Fruit fly (Drosophila melanogaster) whole organism, pupa: ENCODE measurements around the gene CrebA.
A peak's percentile ranks its signal among the peaks of the same experiment; 100 is the strongest.

ENCODE experiments used
- CG10348 ChIP-seq: fragments of 200-800 bp; sonication (Bioruptor generic); IDR thresholded peaks from 2 replicates; pipeline ENCODE4 v1.3.6; 2022; ENCODE audit warnings: missing biosample characterization, missing genetic modification characterization
- CG12605 ChIP-seq: fragments of 200-800 bp; sonication (Bioruptor generic); IDR thresholded peaks from 2 replicates; pipeline ENCODE4 v1.3.6; 2022; ENCODE audit warnings: missing biosample characterization, missing genetic modification characterization
- CG13204 ChIP-seq: fragments of 200-800 bp; sonication (Bioruptor generic); optimal IDR thresholded peaks from 2 replicates; lab custom pipeline; 2018; ENCODE audit warnings: missing biosample characterization, mild to moderate bottlenecking, missing genetic modification characterization, moderate library complexity
- CG14655 ChIP-seq: fragments of 200-800 bp; sonication (Bioruptor generic); optimal IDR thresholded peaks from 3 replicates; lab custom pipeline; 2017; ENCODE audit warnings: mild to moderate bottlenecking, missing biosample characterization, missing genetic modification reagents, missing genetic modification characterization
- CG15710 ChIP-seq: fragments of 200-800 bp; sonication (Bioruptor generic); optimal IDR thresholded peaks from 2 replicates; lab custom pipeline; 2018; ENCODE audit warnings: missing biosample characterization, mild to moderate bottlenecking, missing genetic modification characterization, moderate library complexity
- CG17806 ChIP-seq: fragments of 200-800 bp; sonication (Bioruptor generic); optimal IDR thresholded peaks from 2 replicates; lab custom pipeline; 2018; ENCODE audit warnings: missing biosample characterization, mild to moderate bottlenecking, missing genetic modification characterization, moderate library complexity
- CG32121 ChIP-seq: fragments of 200-800 bp; sonication (Bioruptor generic); IDR thresholded peaks from 2 replicates; pipeline ENCODE4 v1.3.6; 2022; ENCODE audit warnings: missing biosample characterization, missing genetic modification characterization
- CG34367 ChIP-seq: fragments of 200-800 bp; sonication (Bioruptor generic); optimal IDR thresholded peaks from 2 replicates; lab custom pipeline; 2018; ENCODE audit warnings: missing biosample characterization, mild to moderate bottlenecking, missing genetic modification characterization
- CG4496 ChIP-seq: fragments of 200-800 bp; sonication (Bioruptor generic); IDR thresholded peaks from 3 replicates; pipeline ENCODE4 v1.3.6; 2022; ENCODE audit warnings: missing biosample characterization, missing genetic modification characterization
- CG8159 ChIP-seq: fragments of 200-800 bp; sonication (Bioruptor generic); optimal IDR thresholded peaks from 3 replicates; lab custom pipeline; 2018; ENCODE audit warnings: missing biosample characterization, mild to moderate bottlenecking, missing genetic modification characterization, moderate library complexity
- CG8301 ChIP-seq: fragments of 200-800 bp; sonication (Bioruptor generic); optimal IDR thresholded peaks from 2 replicates; lab custom pipeline; 2018; ENCODE audit warnings: missing biosample characterization, mild to moderate bottlenecking, missing genetic modification characterization
- CG9948 ChIP-seq: fragments of 200-800 bp; sonication (Bioruptor generic); optimal IDR thresholded peaks from 2 replicates; lab custom pipeline; 2018; ENCODE audit warnings: missing biosample characterization, mild to moderate bottlenecking, missing genetic modification characterization, moderate library complexity
- D1 ChIP-seq: fragments of 200-800 bp; sonication (Bioruptor generic); optimal IDR thresholded peaks from 2 replicates; lab custom pipeline; 2018; ENCODE audit warnings: missing biosample characterization, mild to moderate bottlenecking, missing genetic modification characterization, moderate library complexity
- EcR ChIP-seq: fragments of 200-800 bp; sonication (Bioruptor generic); optimal IDR thresholded peaks from 3 replicates; lab custom pipeline; 2019; ENCODE audit warnings: missing biosample characterization, missing genetic modification characterization, mild to moderate bottlenecking, moderate library complexity, missing genetic modification reagents
- Ets98B ChIP-seq: fragments of 200-800 bp; sonication (Bioruptor generic); IDR thresholded peaks from 2 replicates; pipeline ENCODE4 v1.3.6; 2022; ENCODE audit warnings: missing biosample characterization, missing genetic modification characterization
- Pif1A ChIP-seq: fragments of 200-800 bp; sonication (Bioruptor generic); optimal IDR thresholded peaks from 3 replicates; lab custom pipeline; 2016; ENCODE audit warnings: missing biosample characterization, missing genetic modification characterization
- Pif1B ChIP-seq: fragments of 200-800 bp; sonication (Bioruptor generic); optimal IDR thresholded peaks from 3 replicates; lab custom pipeline; 2016; ENCODE audit warnings: missing biosample characterization, missing genetic modification characterization
- Snoo ChIP-seq: fragments of 200-800 bp; sonication (Bioruptor generic); optimal IDR thresholded peaks from 3 replicates; lab custom pipeline; 2017; ENCODE audit warnings: missing biosample characterization, mild to moderate bottlenecking, missing genetic modification characterization, inconsistent platforms
- fd96Ca ChIP-seq: fragments of 200-800 bp; sonication (Bioruptor generic); IDR thresholded peaks from 3 replicates; pipeline ENCODE4 v1.3.6; 2022; ENCODE audit warnings: missing biosample characterization, missing genetic modification characterization
- gl ChIP-seq: fragments of 200-800 bp; sonication (Bioruptor generic); optimal IDR thresholded peaks from 2 replicates; lab custom pipeline; 2018; ENCODE audit warnings: missing biosample characterization, mild to moderate bottlenecking, missing genetic modification characterization
- rn ChIP-seq: fragments of 200-800 bp; sonication (Bioruptor generic); IDR thresholded peaks from 2 replicates; pipeline ENCODE4 v1.3.6; 2022; ENCODE audit warnings: missing biosample characterization, missing genetic modification characterization

The CrebA gene

dm6 chr3L:15526712-15527111 is 8.5 kb upstream of the CrebA start, which contains the start of gene CG33985:
Gene CG33985 (minus strand): TSS chr3L:15526812.
- TF ChIP-seq Ets98B (no peak), CG34367 (tag; lab: Kevin White, UChicago) (no peak), CG32121 (no peak), CG15710 (tag; lab: Kevin White, UChicago) (no peak), fd96Ca (GFP tag; lab: Robert Waterston, UW) (no peak), CG8159 (tag; lab: Kevin White, UChicago) (no peak), CG8301 (tag; lab: Kevin White, UChicago) (no peak), CG9948 (tag; lab: Kevin White, UChicago) (no peak), CG17806 (tag; lab: Kevin White, UChicago) (no peak), Pif1B (GFP tag; lab: Kevin White, UChicago) (no peak), D1 (no peak), gl (no peak), CG12605 (GFP tag; lab: Robert Waterston, UW) (no peak), Snoo (tag; lab: Kevin White, UChicago) (no peak), EcR (GFP tag; lab: Kevin White, UChicago) (no peak), CG4496 (GFP tag; lab: Robert Waterston, UW) (no peak), Pif1A (GFP tag; lab: Kevin White, UChicago) (no peak), CG14655 (GFP tag; lab: Kevin White, UChicago) (no peak)

- TF ChIP-seq Pif1A (GFP tag; lab: Kevin White, UChicago) (no peak), Snoo (tag; lab: Kevin White, UChicago) (no peak), CG34367 (tag; lab: Kevin White, UChicago) (no peak), CG8301 (tag; lab: Kevin White, UChicago) (no peak), Ets98B (no peak), CG12605 (GFP tag; lab: Robert Waterston, UW) (no peak), CG8159 (tag; lab: Kevin White, UChicago) (no peak), Pif1B (GFP tag; lab: Kevin White, UChicago) (no peak), rn (GFP tag; lab: Robert Waterston, UW) (no peak), EcR (GFP tag; lab: Kevin White, UChicago) (no peak), CG9948 (tag; lab: Kevin White, UChicago) (no peak), CG32121 (no peak), CG14655 (GFP tag; lab: Kevin White, UChicago) (no peak), CG15710 (tag; lab: Kevin White, UChicago) (no peak), D1 (no peak), CG17806 (tag; lab: Kevin White, UChicago) (no peak), CG13204 (GFP tag; lab: Kevin White, UChicago) (no peak), CG4496 (GFP tag; lab: Robert Waterston, UW) (no peak), gl (no peak), CG10348 (GFP tag; lab: Robert Waterston, UW) (no peak)
Measured at dm6 chr3L:15527416-15527815, 7.8 kb upstream of the CrebA start, which contains the start of gene CG42729. Gene CG42729 (minus strand): TSS chr3L:15527516.

dm6 chr3L:15528096-15528495 is 7.1 kb upstream of the CrebA start, which contains the start of gene CG42728:
Gene CG42728 (minus strand): TSS chr3L:15528196.
- TF ChIP-seq CG8301 (tag; lab: Kevin White, UChicago) (no peak), CG32121 (no peak), EcR (GFP tag; lab: Kevin White, UChicago) (no peak), CG8159 (tag; lab: Kevin White, UChicago) (no peak)

dm6 chr3L:15529143-15529542 is 6.1 kb upstream of the CrebA start, which contains the start of gene obst-H:
Gene obst-H (minus strand): TSS chr3L:15529243.
- no peak for TF ChIP-seq CG15710 (tag; lab: Kevin White, UChicago)
- TF ChIP-seq EcR (GFP tag; lab: Kevin White, UChicago): no peak

dm6 chr3L:15530071-15530470 is 5.1 kb upstream of the CrebA start:
- no peak for TF ChIP-seq CG34367 (tag; lab: Kevin White, UChicago)
- TF ChIP-seq CG12605 (GFP tag; lab: Robert Waterston, UW): no peak
- no peak for TF ChIP-seq D1
- no peak for TF ChIP-seq Pif1A (GFP tag; lab: Kevin White, UChicago)
- no peak for TF ChIP-seq Pif1B (GFP tag; lab: Kevin White, UChicago)
- no peak for TF ChIP-seq CG9948 (tag; lab: Kevin White, UChicago)
- TF ChIP-seq EcR (GFP tag; lab: Kevin White, UChicago): no peak
- no peak for TF ChIP-seq Snoo (tag; lab: Kevin White, UChicago)
- TF ChIP-seq Ets98B: no peak

DNA sequence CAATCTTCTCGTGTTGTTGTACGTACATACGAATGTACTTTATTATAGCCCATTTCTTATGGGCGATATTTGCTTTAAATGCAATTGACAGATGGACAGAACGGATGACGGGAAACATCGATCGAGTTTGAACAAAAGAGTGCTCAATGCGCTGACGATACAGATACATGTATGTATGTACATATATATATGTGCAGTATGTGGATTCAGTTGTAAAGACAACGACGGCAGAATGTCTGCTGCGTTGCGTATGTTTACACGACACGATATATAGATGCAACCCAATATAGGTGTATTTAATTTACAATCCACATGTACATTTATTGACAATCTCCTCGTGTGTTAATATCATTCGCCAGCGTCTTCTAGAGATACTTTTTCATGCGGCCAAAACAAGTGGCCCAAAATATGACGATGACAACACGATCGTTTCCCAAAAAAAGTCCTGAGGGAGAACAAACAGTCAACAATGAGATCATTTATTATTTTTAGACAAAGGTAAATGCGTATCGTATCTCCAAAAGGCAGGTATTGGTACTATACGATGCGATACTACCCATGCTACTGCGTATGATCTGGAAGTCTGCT is 4.5 kb upstream of the CrebA start:
- TF ChIP-seq gl (peak; percentile 30), EcR (GFP tag; lab: Kevin White, UChicago) (peak; percentile 23), CG8301 (tag; lab: Kevin White, UChicago) (no peak), CG14655 (GFP tag; lab: Kevin White, UChicago) (no peak), CG15710 (tag; lab: Kevin White, UChicago) (no peak), Ets98B (no peak), CG34367 (tag; lab: Kevin White, UChicago) (no peak), fd96Ca (GFP tag; lab: Robert Waterston, UW) (no peak), CG4496 (GFP tag; lab: Robert Waterston, UW) (no peak)
